Worm (Caenorhabditis elegans) whole organism, L1 larva: Measurements from ENCODE around the gene T26H5.9.

Source experiments
- ceh-88 ChIP-seq: fragments of 200-800 bp; sonication (Bioruptor generic); IDR thresholded peaks from 2 replicates; pipeline ENCODE4 v1.3.6; 2022; ENCODE audit warnings: missing genetic modification characterization, missing compliant biosample characterization
- fkh-10 ChIP-seq: sonication (generic microtip); optimal IDR thresholded peaks from 2 replicates; lab custom pipeline; 2017; ENCODE audit warnings: missing biosample characterization, missing genetic modification reagents, missing genetic modification characterization
- lin-14 ChIP-seq: fragments of 200-800 bp; sonication (Bioruptor generic); optimal IDR thresholded peaks from 2 replicates; lab custom pipeline; 2018; ENCODE audit warnings: mild to moderate bottlenecking, missing genetic modification characterization, moderate library complexity, missing compliant biosample characterization
- nhr-11 ChIP-seq: fragments of 150-350 bp; optimal IDR thresholded peaks from 2 replicates; lab custom pipeline; 2014; ENCODE audit warnings: missing biosample characterization, missing genetic modification characterization
- nhr-47 ChIP-seq: sonication (generic microtip); optimal IDR thresholded peaks from 2 replicates; lab custom pipeline; 2016; ENCODE audit warnings: mild to moderate bottlenecking, missing genetic modification characterization, moderate library complexity, missing compliant biosample characterization
- nhr-77 ChIP-seq: fragments of 150-350 bp; optimal IDR thresholded peaks from 2 replicates; lab custom pipeline; 2014; ENCODE audit warnings: missing biosample characterization, missing genetic modification characterization
- skn-1 ChIP-seq: fragments of 150-350 bp; optimal IDR thresholded peaks from 2 replicates; lab custom pipeline; 2014; ENCODE audit warnings: missing biosample characterization, missing genetic modification characterization
- sox-4 ChIP-seq: sonication (generic microtip); optimal IDR thresholded peaks from 2 replicates; lab custom pipeline; 2016; ENCODE audit warnings: missing genetic modification characterization, missing compliant biosample characterization
- unc-62 ChIP-seq: fragments of 150-350 bp; optimal IDR thresholded peaks from 2 replicates; lab custom pipeline; 2014; ENCODE audit warnings: missing biosample characterization, missing genetic modification reagents, missing genetic modification characterization
- ztf-11 ChIP-seq, 2 experiments: sonication (generic microtip); optimal IDR thresholded peaks; 2 replicates each; lab custom pipeline; 2016 to 2017; ENCODE audit warnings: missing genetic modification characterization in 2 of 2, missing biosample characterization in 1 of 2, missing compliant biosample characterization in 1 of 2

- TF ChIP-seq nhr-11 = no peak
- no peak for TF ChIP-seq nhr-77 (tag; lab: Kevin White, UChicago)
- TF ChIP-seq skn-1 = no peak
- no peak for TF ChIP-seq ceh-88 (GFP tag; lab: Robert Waterston, UW)
- TF ChIP-seq nhr-47 = no peak
- no peak for TF ChIP-seq sox-4 (tag; lab: Kevin White, UChicago)
- TF ChIP-seq fkh-10 (GFP tag; lab: Kevin White, UChicago) = no peak
- TF ChIP-seq lin-14 (GFP tag; lab: Kevin White, UChicago) = no peak
- TF ChIP-seq unc-62 = no peak
- no peak for TF ChIP-seq ztf-11 (tag; optimal IDR thresholded peaks at IDR 0.05; lab: Kevin White, UChicago)
Measured at ce11 chrV:15459088-15459487, 14.4 kb downstream of the T26H5.9 start, which contains the start of gene str-71.
